Worm (Caenorhabditis elegans) whole organism, L4 larva: ENCODE results near the gene T13C2.3.

Experiments used
- R02D3.7 ChIP-seq: fragments of 150-350 bp; sonication (generic microtip); optimal IDR thresholded peaks from 3 replicates; lab custom pipeline; 2014; ENCODE audit warnings: missing biosample characterization, missing genetic modification characterization
- aly-2 ChIP-seq: sonication (generic microtip); optimal IDR thresholded peaks from 2 replicates; lab custom pipeline; 2018; ENCODE audit warnings: missing biosample characterization, missing genetic modification characterization
- fos-1 ChIP-seq: fragments of 150-350 bp; optimal IDR thresholded peaks from 2 replicates; lab custom pipeline; 2014; ENCODE audit warnings: missing biosample characterization, missing genetic modification characterization
- nhr-76 ChIP-seq: fragments of 150-350 bp; optimal IDR thresholded peaks from 2 replicates; lab custom pipeline; 2014; ENCODE audit warnings: missing biosample characterization, missing genetic modification characterization
- nhr-77 ChIP-seq: fragments of 150-350 bp; optimal IDR thresholded peaks from 2 replicates; lab custom pipeline; 2014; ENCODE audit warnings: missing biosample characterization, missing genetic modification characterization
- php-3 ChIP-seq: fragments of 200-800 bp; sonication (Bioruptor generic); IDR thresholded peaks from 2 replicates; pipeline ENCODE4 v1.3.6; 2022; ENCODE audit warnings: missing genetic modification reagents, missing genetic modification characterization, missing compliant biosample characterization
- snpc-4 ChIP-seq: fragments of 150-350 bp; optimal IDR thresholded peaks from 2 replicates; lab custom pipeline; 2014; ENCODE audit warnings: missing biosample characterization, missing genetic modification characterization
- tra-1 ChIP-seq: fragments of 200-800 bp; sonication (Bioruptor generic); IDR thresholded peaks from 2 replicates; pipeline ENCODE4 v1.3.6; 2022; ENCODE audit warnings: missing genetic modification reagents, missing genetic modification characterization, missing compliant biosample characterization
- unc-62 ChIP-seq, 3 experiments: fragments of 150-350 bp in 1 of 3; sonication (generic microtip); optimal IDR thresholded peaks in 2 of 3; peaks in 1 of 3; 1 replicate in 1 of 3; 2 replicates in 2 of 3; lab custom pipeline; 2014 to 2017; ENCODE audit warnings: missing biosample characterization in 3 of 3, missing genetic modification characterization in 3 of 3, missing genetic modification reagents in 3 of 3, missing genotype in 1 of 3
- zag-1 ChIP-seq: fragments of 150-350 bp; optimal IDR thresholded peaks from 2 replicates; lab custom pipeline; 2014; ENCODE audit warnings: missing biosample characterization, missing genetic modification characterization

DNA sequence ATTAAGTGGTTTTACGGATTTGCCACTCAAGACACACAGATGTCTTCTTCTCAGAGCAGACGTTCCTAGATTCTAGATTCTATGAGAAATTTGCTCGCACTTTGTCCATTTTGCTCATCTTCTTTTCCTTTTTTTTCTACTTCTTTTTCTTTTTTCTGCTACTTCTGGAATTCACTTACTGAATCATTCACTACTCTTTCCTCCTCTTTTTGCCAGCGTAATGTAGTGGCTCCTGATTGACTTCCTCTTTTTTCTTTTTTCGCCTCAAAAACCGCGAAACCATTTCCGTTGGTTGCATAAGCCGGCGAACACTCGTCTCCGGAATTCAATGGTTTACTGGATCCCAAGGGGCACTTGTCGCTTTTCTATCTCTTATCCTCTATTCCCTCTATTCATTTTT lies 43.2 kb downstream of the T13C2.3 start:
- TF ChIP-seq nhr-76 (tag; lab: Kevin White, UChicago), result no peak
- no peak for TF ChIP-seq php-3
- no peak for TF ChIP-seq unc-62 (GFP tag; optimal IDR thresholded peaks at IDR 0.05 in 1 of 2; lab: Kevin White, UChicago)
- no peak for TF ChIP-seq unc-62 (tag; optimal IDR thresholded peaks at IDR 0.05; lab: Kevin White, UChicago)
- TF ChIP-seq tra-1 (GFP tag; lab: Robert Waterston, UW), result no peak
- TF ChIP-seq nhr-77 (tag; lab: Kevin White, UChicago), result no peak
- TF ChIP-seq R02D3.7 (tag; lab: Kevin White, UChicago), result no peak
- no peak for TF ChIP-seq fos-1 (tag; lab: Kevin White, UChicago)
- TF ChIP-seq snpc-4 (tag; lab: Kevin White, UChicago), result no peak
- no peak for TF ChIP-seq zag-1 (tag; lab: Kevin White, UChicago)
- no peak for TF ChIP-seq aly-2 (tag; lab: Kevin White, UChicago)
